Worm (Caenorhabditis elegans) whole organism, L4 larva: ENCODE measurements around the gene C27D9.1.
A peak's percentile ranks its signal among the peaks of the same experiment; 100 is the strongest.

Source experiments
- D1046.2 ChIP-seq: fragments of 200-800 bp; sonication (Bioruptor generic); IDR thresholded peaks from 2 replicates; pipeline ENCODE4 v1.3.6; 2022; ENCODE audit warnings: missing genetic modification characterization, missing compliant biosample characterization
- F26F4.8 ChIP-seq: fragments of 200-800 bp; sonication (Bioruptor generic); conservative IDR thresholded peaks from 2 replicates; pipeline ENCODE4 v1.3.6; 2022; ENCODE audit warnings: missing genetic modification characterization, missing compliant biosample characterization
- F37D6.2 ChIP-seq: sonication (generic microtip); optimal IDR thresholded peaks from 2 replicates; lab custom pipeline; 2016; ENCODE audit warnings: mild to moderate bottlenecking, missing genetic modification characterization, missing compliant biosample characterization
- F49E8.2 ChIP-seq: sonication (generic microtip); optimal IDR thresholded peaks from 2 replicates; lab custom pipeline; 2016; ENCODE audit warnings: missing compliant biosample characterization, mild to moderate bottlenecking, missing genetic modification characterization, borderline replicate concordance
- T26A8.4 ChIP-seq: fragments of 200-800 bp; sonication (Bioruptor generic); IDR thresholded peaks from 2 replicates; pipeline ENCODE4 v1.3.6; 2022; ENCODE audit warnings: missing genetic modification characterization, missing compliant biosample characterization
- Y48G9A.11 ChIP-seq: fragments of 200-800 bp; sonication (Bioruptor generic); IDR thresholded peaks from 2 replicates; pipeline ENCODE4 v1.3.6; 2022; ENCODE audit warnings: missing genetic modification reagents, missing genetic modification characterization, missing compliant biosample characterization
- Y5F2A.4 ChIP-seq: fragments of 200-800 bp; sonication (Bioruptor generic); optimal IDR thresholded peaks from 2 replicates; lab custom pipeline; 2018; ENCODE audit warnings: mild to moderate bottlenecking, missing genetic modification characterization, missing compliant biosample characterization
- ama-1 ChIP-seq: fragments of 150-350 bp; optimal IDR thresholded peaks from 2 replicates; lab custom pipeline; 2014; ENCODE audit warnings: inconsistent platforms, mixed read lengths
- arid-1 ChIP-seq: fragments of 200-800 bp; sonication (Bioruptor generic); conservative IDR thresholded peaks from 2 replicates; pipeline ENCODE4 v1.3.6; 2022; ENCODE audit warnings: missing genetic modification reagents, missing genetic modification characterization, missing compliant biosample characterization
- ceh-20 ChIP-seq: fragments of 200-800 bp; sonication (Bioruptor generic); IDR thresholded peaks from 2 replicates; pipeline ENCODE4 v1.3.6; 2022; ENCODE audit warnings: missing genetic modification reagents, missing genetic modification characterization, missing compliant biosample characterization
- ceh-28 ChIP-seq: fragments of 150-350 bp; optimal IDR thresholded peaks from 2 replicates; lab custom pipeline; 2014; ENCODE audit warnings: missing biosample characterization, missing genetic modification reagents, missing genetic modification characterization
- ceh-32 ChIP-seq: sonication (generic microtip); optimal IDR thresholded peaks from 2 replicates; lab custom pipeline; 2016; ENCODE audit warnings: mild to moderate bottlenecking, missing genetic modification characterization, missing compliant biosample characterization; ENCODE audit not compliant: poor library complexity
- ceh-44 ChIP-seq: fragments of 200-800 bp; sonication (Bioruptor generic); IDR thresholded peaks from 2 replicates; pipeline ENCODE4 v1.3.6; 2022; ENCODE audit warnings: missing genetic modification reagents, missing genetic modification characterization, missing compliant biosample characterization
- ceh-62 ChIP-seq: sonication (generic microtip); optimal IDR thresholded peaks from 2 replicates; lab custom pipeline; 2017; ENCODE audit warnings: missing biosample characterization, missing genetic modification characterization
- ceh-82 ChIP-seq: sonication (generic microtip); optimal IDR thresholded peaks from 2 replicates; lab custom pipeline; 2017; ENCODE audit warnings: missing biosample characterization, missing genetic modification characterization
- ces-1 ChIP-seq: fragments of 150-350 bp; sonication (generic microtip); optimal IDR thresholded peaks from 4 replicates; lab custom pipeline; 2014; ENCODE audit warnings: missing biosample characterization, missing genetic modification reagents, missing genetic modification characterization
- daf-12 ChIP-seq: fragments of 150-350 bp; optimal IDR thresholded peaks from 2 replicates; lab custom pipeline; 2014; ENCODE audit warnings: missing biosample characterization, missing genetic modification reagents, missing genetic modification characterization
- daf-16 ChIP-seq, 3 experiments: sonication (generic microtip); optimal IDR thresholded peaks; 2 replicates each; lab custom pipeline; 2016 to 2017; ENCODE audit warnings: missing genetic modification characterization in 3 of 3, missing genetic modification reagents in 3 of 3, mild to moderate bottlenecking in 2 of 3, missing compliant biosample characterization in 2 of 3, missing biosample characterization in 1 of 3, moderate library complexity in 1 of 3
- daf-8 ChIP-seq: fragments of 200-800 bp; sonication (Bioruptor generic); IDR thresholded peaks from 2 replicates; pipeline ENCODE4 v1.3.6; 2022; ENCODE audit warnings: missing genetic modification characterization, missing compliant biosample characterization
- dmd-6 ChIP-seq: fragments of 200-800 bp; sonication (Bioruptor generic); IDR thresholded peaks from 2 replicates; pipeline ENCODE4 v1.3.6; 2022; ENCODE audit warnings: missing genetic modification reagents, missing genetic modification characterization, missing compliant biosample characterization
- dve-1 ChIP-seq: sonication (generic microtip); optimal IDR thresholded peaks from 2 replicates; lab custom pipeline; 2017; ENCODE audit warnings: antibody characterized with exemption, mild to moderate bottlenecking, missing genetic modification characterization, missing compliant biosample characterization; ENCODE audit not compliant: insufficient read depth
- egl-43 ChIP-seq: fragments of 200-800 bp; sonication (Bioruptor generic); IDR thresholded peaks from 2 replicates; pipeline ENCODE4 v1.3.6; 2022; ENCODE audit warnings: missing genetic modification reagents, missing genetic modification characterization, missing compliant biosample characterization
- fkh-10 ChIP-seq: fragments of 150-350 bp; optimal IDR thresholded peaks from 2 replicates; lab custom pipeline; 2014; ENCODE audit warnings: missing biosample characterization, missing genetic modification reagents, missing genetic modification characterization
- hif-1 ChIP-seq, 2 experiments: sonication (generic microtip); optimal IDR thresholded peaks; 2 replicates each; lab custom pipeline; 2016 to 2017; ENCODE audit warnings: missing compliant biosample characterization in 2 of 2, missing genetic modification characterization in 2 of 2, missing genetic modification reagents in 2 of 2, missing genotype in 2 of 2, mild to moderate bottlenecking in 1 of 2
- hlh-11 ChIP-seq: fragments of 200-800 bp; sonication (Bioruptor generic); optimal IDR thresholded peaks from 2 replicates; lab custom pipeline; 2018; ENCODE audit warnings: mild to moderate bottlenecking, missing genetic modification characterization, missing compliant biosample characterization
- hlh-30 ChIP-seq: sonication (generic microtip); optimal IDR thresholded peaks from 2 replicates; lab custom pipeline; 2017; ENCODE audit warnings: antibody characterized with exemption, mild to moderate bottlenecking, missing genetic modification characterization, missing compliant biosample characterization; ENCODE audit not compliant: insufficient read depth
- hmg-1.1 ChIP-seq: fragments of 200-800 bp; sonication (Bioruptor generic); IDR thresholded peaks from 2 replicates; pipeline ENCODE4 v1.3.6; 2022; ENCODE audit warnings: missing genetic modification reagents, missing genetic modification characterization, missing compliant biosample characterization
- lir-3 ChIP-seq: sonication (generic microtip); optimal IDR thresholded peaks from 2 replicates; lab custom pipeline; 2016; ENCODE audit warnings: mild to moderate bottlenecking, missing genetic modification characterization, missing compliant biosample characterization
- lsy-2 ChIP-seq, 2 experiments: fragments of 150-350 bp in 1 of 2; sonication (generic microtip) in 1 of 2; optimal IDR thresholded peaks; 2 replicates each; lab custom pipeline; 2014 to 2017; ENCODE audit warnings: missing biosample characterization in 2 of 2, missing genetic modification characterization in 2 of 2
- madf-9 ChIP-seq: fragments of 200-800 bp; sonication (Bioruptor generic); conservative IDR thresholded peaks from 2 replicates; pipeline ENCODE4 v1.3.6; 2022; ENCODE audit warnings: missing genetic modification reagents, missing genetic modification characterization, missing compliant biosample characterization
- mdl-1 ChIP-seq, 2 experiments: fragments of 150-350 bp in 1 of 2; sonication (generic microtip) in 1 of 2; optimal IDR thresholded peaks; 2 replicates each; lab custom pipeline; 2014 to 2017; ENCODE audit warnings: missing biosample characterization in 2 of 2, missing genetic modification characterization in 2 of 2
- mep-1 ChIP-seq: fragments of 150-350 bp; sonication (generic microtip); optimal IDR thresholded peaks from 3 replicates; lab custom pipeline; 2014; ENCODE audit warnings: missing biosample characterization, missing genetic modification characterization
- mes-2 ChIP-seq: sonication (generic microtip); optimal IDR thresholded peaks from 2 replicates; lab custom pipeline; 2016; ENCODE audit warnings: missing genotype, mild to moderate bottlenecking, missing genetic modification characterization, missing compliant biosample characterization; ENCODE audit not compliant: poor library complexity, severe bottlenecking
- mxl-2 ChIP-seq: fragments of 200-800 bp; sonication (Bioruptor generic); conservative IDR thresholded peaks from 2 replicates; pipeline ENCODE4 v1.3.6; 2022; ENCODE audit warnings: missing genetic modification reagents, missing genetic modification characterization, missing compliant biosample characterization
- mxl-3 ChIP-seq: fragments of 200-800 bp; sonication (Bioruptor generic); optimal IDR thresholded peaks from 2 replicates; lab custom pipeline; 2018; ENCODE audit warnings: mild to moderate bottlenecking, missing genetic modification characterization, missing compliant biosample characterization
- nhr-10 ChIP-seq: fragments of 150-350 bp; optimal IDR thresholded peaks from 2 replicates; lab custom pipeline; 2014; ENCODE audit warnings: missing biosample characterization, missing genetic modification characterization
- nhr-25 ChIP-seq: sonication (generic microtip); optimal IDR thresholded peaks from 2 replicates; lab custom pipeline; 2017; ENCODE audit warnings: missing genetic modification characterization, mild to moderate bottlenecking, missing compliant biosample characterization, antibody characterized with exemption, moderate library complexity, borderline replicate concordance; ENCODE audit not compliant: insufficient read depth
- nhr-28 ChIP-seq: fragments of 150-350 bp; optimal IDR thresholded peaks from 2 replicates; lab custom pipeline; 2014; ENCODE audit warnings: missing biosample characterization, missing genetic modification characterization
- nhr-6 ChIP-seq: fragments of 150-350 bp; optimal IDR thresholded peaks from 2 replicates; lab custom pipeline; 2014; ENCODE audit warnings: missing biosample characterization, missing genetic modification characterization
- nhr-77 ChIP-seq: fragments of 150-350 bp; optimal IDR thresholded peaks from 2 replicates; lab custom pipeline; 2014; ENCODE audit warnings: missing biosample characterization, missing genetic modification characterization
- php-3 ChIP-seq: fragments of 200-800 bp; sonication (Bioruptor generic); IDR thresholded peaks from 2 replicates; pipeline ENCODE4 v1.3.6; 2022; ENCODE audit warnings: missing genetic modification reagents, missing genetic modification characterization, missing compliant biosample characterization
- rbr-2 ChIP-seq: sonication (generic microtip); optimal IDR thresholded peaks from 2 replicates; lab custom pipeline; 2016; ENCODE audit warnings: missing genotype, missing genetic modification characterization, missing compliant biosample characterization
- saeg-2 ChIP-seq: fragments of 200-800 bp; sonication (Bioruptor generic); IDR thresholded peaks from 2 replicates; pipeline ENCODE4 v1.3.6; 2022; ENCODE audit warnings: missing genetic modification reagents, missing genetic modification characterization, missing compliant biosample characterization
- sdz-12 ChIP-seq: fragments of 200-800 bp; sonication (Bioruptor generic); optimal IDR thresholded peaks from 2 replicates; lab custom pipeline; 2018; ENCODE audit warnings: mild to moderate bottlenecking, missing genetic modification characterization, missing compliant biosample characterization
- spr-1 ChIP-seq: sonication (generic microtip); optimal IDR thresholded peaks from 2 replicates; lab custom pipeline; 2016; ENCODE audit warnings: mild to moderate bottlenecking, missing genetic modification characterization, missing compliant biosample characterization
- spr-3 ChIP-seq: fragments of 200-800 bp; sonication (Bioruptor generic); optimal IDR thresholded peaks from 2 replicates; lab custom pipeline; 2018; ENCODE audit warnings: mild to moderate bottlenecking, missing genetic modification characterization, missing compliant biosample characterization
- unc-62 ChIP-seq, 3 experiments: fragments of 150-350 bp in 1 of 3; sonication (generic microtip); optimal IDR thresholded peaks in 2 of 3; peaks in 1 of 3; 1 replicate in 1 of 3; 2 replicates in 2 of 3; lab custom pipeline; 2014 to 2017; ENCODE audit warnings: missing biosample characterization in 3 of 3, missing genetic modification characterization in 3 of 3, missing genetic modification reagents in 3 of 3, missing genotype in 1 of 3
- zfp-3 ChIP-seq: fragments of 200-800 bp; sonication (Bioruptor generic); conservative IDR thresholded peaks from 2 replicates; pipeline ENCODE4 v1.3.6; 2022; ENCODE audit warnings: missing genetic modification reagents, missing genetic modification characterization, missing compliant biosample characterization
- zip-11 ChIP-seq: fragments of 200-800 bp; sonication (Bioruptor generic); IDR thresholded peaks from 2 replicates; pipeline ENCODE4 v1.3.6; 2022; ENCODE audit warnings: missing genetic modification characterization, missing compliant biosample characterization
- ztf-11 ChIP-seq: fragments of 150-350 bp; optimal IDR thresholded peaks from 2 replicates; lab custom pipeline; 2014; ENCODE audit warnings: missing biosample characterization, missing genetic modification characterization

Gene C27D9.1

DNA sequence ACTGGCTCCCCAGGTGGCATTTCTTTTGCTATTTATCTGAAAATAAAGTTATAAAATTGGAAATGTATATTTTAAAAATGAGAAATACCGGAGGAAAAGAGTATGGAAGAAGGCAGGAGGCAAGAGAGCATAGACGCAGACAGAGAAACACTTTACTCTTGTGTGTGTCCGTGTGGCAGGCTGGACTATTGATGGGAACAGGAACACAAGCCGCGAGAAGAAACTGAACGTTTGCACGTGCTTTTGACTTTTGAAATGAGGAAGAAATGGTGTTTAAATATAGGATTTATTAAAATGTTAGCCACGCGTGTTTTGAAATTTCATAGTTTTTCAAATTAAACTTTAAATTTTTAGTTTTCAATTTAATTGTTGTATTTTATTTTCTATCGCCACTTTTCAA lies 27.1 kb upstream of the C27D9.1 start, which contains the start of gene F10G7.10:
Gene F10G7.10, minus strand, starts transcription at position 145 of the 400 bp plus-strand sequence.
- TF ChIP-seq mep-1 (peak; percentile 0), ceh-32 (tag; lab: Kevin White, UChicago) (no peak), ceh-62 (tag; lab: Kevin White, UChicago) (no peak), ceh-82 (tag; lab: Kevin White, UChicago) (no peak), Y5F2A.4 (GFP tag; lab: Kevin White, UChicago) (no peak), lsy-2 (tag; optimal IDR thresholded peaks at IDR 0.05; lab: Kevin White, UChicago) (peak in 1 of 2 experiments; percentile 28), saeg-2 (GFP tag; lab: Robert Waterston, UW) (no peak), sdz-12 (GFP tag; lab: Kevin White, UChicago) (no peak), ceh-20 (no peak), Y48G9A.11 (GFP tag; lab: Robert Waterston, UW) (no peak), php-3 (GFP tag; lab: Robert Waterston, UW) (no peak), T26A8.4 (GFP tag; lab: Robert Waterston, UW) (no peak), daf-12 (tag; lab: Kevin White, UChicago) (no peak), zfp-3 (GFP tag; lab: Robert Waterston, UW) (no peak), zip-11 (no peak), hif-1 (tag; optimal IDR thresholded peaks at IDR 0.05; lab: Kevin White, UChicago) (peak in 1 of 2 experiments; percentile 50), hlh-30 (tag; lab: Kevin White, UChicago) (peak; percentile 83), hlh-11 (peak; percentile 42), mes-2 (peak; percentile 31), mxl-3 (GFP tag; lab: Kevin White, UChicago) (peak; percentile 69), unc-62 (GFP tag; optimal IDR thresholded peaks at IDR 0.05 in 1 of 2; lab: Kevin White, UChicago) (peak in 1 of 2 experiments; percentile 59), unc-62 (tag; optimal IDR thresholded peaks at IDR 0.05; lab: Kevin White, UChicago) (no peak), spr-1 (tag; lab: Kevin White, UChicago) (no peak), nhr-77 (tag; lab: Kevin White, UChicago) (no peak), ces-1 (GFP tag; lab: Kevin White, UChicago) (no peak), nhr-25 (tag; lab: Kevin White, UChicago) (no peak), nhr-6 (tag; lab: Kevin White, UChicago) (peak; percentile 3), madf-9 (GFP tag; lab: Robert Waterston, UW) (no peak), ceh-44 (GFP tag; lab: Robert Waterston, UW) (no peak), egl-43 (GFP tag; lab: Robert Waterston, UW) (no peak), fkh-10 (no peak), F37D6.2 (no peak), hmg-1.1 (GFP tag; lab: Robert Waterston, UW) (0 out of 2 replicates have a peak, but pooled peaks have one; percentile 39), nhr-10 (tag; lab: Kevin White, UChicago) (no peak), F26F4.8 (GFP tag; lab: Robert Waterston, UW) (no peak), ama-1 (lab: Kevin White, UChicago) (no peak), daf-16 (GFP tag; optimal IDR thresholded peaks at IDR 0.05; lab: Kevin White, UChicago) (no peak), daf-16 (tag; optimal IDR thresholded peaks at IDR 0.05; lab: Kevin White, UChicago) (peak; percentile 29), spr-3 (no peak), D1046.2 (GFP tag; lab: Robert Waterston, UW) (no peak), rbr-2 (tag; lab: Kevin White, UChicago) (no peak), dmd-6 (GFP tag; lab: Robert Waterston, UW) (no peak), lir-3 (no peak), mdl-1 (tag; optimal IDR thresholded peaks at IDR 0.05; lab: Kevin White, UChicago) (peak; percentile 30 to 84), arid-1 (GFP tag; lab: Robert Waterston, UW) (no peak), ztf-11 (tag; lab: Kevin White, UChicago) (no peak), mxl-2 (GFP tag; lab: Robert Waterston, UW) (no peak), ceh-28 (tag; lab: Kevin White, UChicago) (no peak), dve-1 (tag; lab: Kevin White, UChicago) (peak; percentile 36), F49E8.2 (tag; lab: Kevin White, UChicago) (no peak), daf-8 (no peak), nhr-28 (tag; lab: Kevin White, UChicago) (no peak)
